Worm (Caenorhabditis elegans) whole organism, midembryonic: Measurements from ENCODE around the gene ZK380.2.

Experiments
- T22C8.4 ChIP-seq: fragments of 200-800 bp; sonication (Bioruptor generic); IDR thresholded peaks from 2 replicates; pipeline ENCODE4 v1.3.6; 2022; ENCODE audit warnings: missing genetic modification characterization, missing compliant biosample characterization
- cog-1 ChIP-seq: sonication (generic microtip); optimal IDR thresholded peaks from 2 replicates; lab custom pipeline; 2016; ENCODE audit warnings: missing genetic modification characterization, missing compliant biosample characterization
- klf-2 ChIP-seq: fragments of 200-800 bp; sonication (Bioruptor generic); conservative IDR thresholded peaks from 2 replicates; pipeline ENCODE4 v1.3.6; 2022; ENCODE audit warnings: missing genetic modification reagents, missing genetic modification characterization, missing compliant biosample characterization
- med-1 ChIP-seq: sonication (generic microtip); optimal IDR thresholded peaks from 2 replicates; lab custom pipeline; 2017; ENCODE audit warnings: missing genetic modification characterization, mild to moderate bottlenecking, missing compliant biosample characterization, antibody characterized with exemption, missing genetic modification reagents; ENCODE audit not compliant: insufficient read depth
- ref-1 ChIP-seq: fragments of 200-800 bp; sonication (Bioruptor generic); conservative IDR thresholded peaks from 2 replicates; pipeline ENCODE4 v1.3.6; 2022; ENCODE audit warnings: missing genetic modification reagents, missing genetic modification characterization, missing compliant biosample characterization
- tab-1 ChIP-seq: fragments of 200-800 bp; sonication (Bioruptor generic); IDR thresholded peaks from 2 replicates; pipeline ENCODE4 v1.3.6; 2022; ENCODE audit warnings: missing genetic modification characterization, missing compliant biosample characterization
- ztf-23 ChIP-seq: fragments of 200-800 bp; sonication (Bioruptor generic); IDR thresholded peaks from 2 replicates; pipeline ENCODE4 v1.3.6; 2022; ENCODE audit warnings: missing genetic modification reagents, missing genetic modification characterization, missing compliant biosample characterization
- ztf-29 ChIP-seq: fragments of 200-800 bp; sonication (Bioruptor generic); IDR thresholded peaks from 2 replicates; pipeline ENCODE4 v1.3.6; 2022; ENCODE audit warnings: missing genetic modification reagents, missing genetic modification characterization, missing compliant biosample characterization

DNA sequence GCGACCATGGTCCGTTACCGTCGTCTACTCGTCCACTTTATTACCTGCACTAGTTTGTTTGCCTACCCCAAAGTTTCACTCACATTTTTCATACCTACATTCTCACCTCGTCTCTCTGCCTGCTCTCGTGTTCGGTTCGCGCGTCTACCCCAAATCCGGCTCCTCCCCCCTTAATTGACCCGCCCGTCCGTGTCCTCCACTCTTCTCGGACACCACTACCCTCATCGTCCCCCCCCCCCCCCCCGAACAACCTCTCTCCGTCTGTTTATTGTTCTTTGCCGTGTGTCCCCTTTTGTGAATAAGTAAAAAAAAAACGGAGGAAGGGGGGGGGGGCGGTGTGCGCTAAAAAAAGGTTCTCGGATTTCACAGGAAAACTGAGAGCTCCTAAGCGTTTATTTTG lies 28.2 kb upstream of the ZK380.2 start:
- TF ChIP-seq T22C8.4 (GFP tag; lab: Robert Waterston, UW), result no peak
- no peak for TF ChIP-seq ref-1 (GFP tag; lab: Robert Waterston, UW)
- TF ChIP-seq ztf-29 (GFP tag; lab: Robert Waterston, UW), result no peak
- TF ChIP-seq tab-1 (GFP tag; lab: Robert Waterston, UW), result no peak
- TF ChIP-seq klf-2 (GFP tag; lab: Robert Waterston, UW), result no peak
- no peak for TF ChIP-seq cog-1
- no peak for TF ChIP-seq ztf-23 (GFP tag; lab: Robert Waterston, UW)
- TF ChIP-seq med-1 (GFP tag; lab: Kevin White, UChicago), result no peak
